Fruit fly (Drosophila melanogaster) whole organism, embryonic: ENCODE results near the gene Neto.
A peak's percentile ranks its signal among the peaks of the same experiment; 100 is the strongest.

ENCODE experiments used
- Asciz ChIP-seq: fragments of 200-800 bp; sonication (Bioruptor generic); optimal IDR thresholded peaks from 2 replicates; lab custom pipeline; 2017; ENCODE audit warnings: missing biosample characterization, mild to moderate bottlenecking, missing genetic modification characterization, missing genetic modification reagents
- CG10321 ChIP-seq: fragments of 200-800 bp; sonication (Bioruptor generic); IDR thresholded peaks from 2 replicates; pipeline ENCODE4 v1.3.6; 2022; ENCODE audit warnings: missing biosample characterization, missing genetic modification characterization
- CG10654 ChIP-seq: fragments of 200-800 bp; sonication (Bioruptor generic); optimal IDR thresholded peaks from 2 replicates; lab custom pipeline; 2016; ENCODE audit warnings: missing biosample characterization, missing genetic modification characterization
- CG12391 ChIP-seq: fragments of 200-800 bp; sonication (Bioruptor generic); optimal IDR thresholded peaks from 3 replicates; lab custom pipeline; 2018; ENCODE audit warnings: missing biosample characterization, mild to moderate bottlenecking, missing genetic modification characterization, moderate library complexity
- CG15011 ChIP-seq: fragments of 200-800 bp; sonication (Bioruptor generic); optimal IDR thresholded peaks from 3 replicates; lab custom pipeline; 2018; ENCODE audit warnings: missing biosample characterization, mild to moderate bottlenecking, missing genetic modification characterization
- CG15269 ChIP-seq: fragments of 200-800 bp; sonication (Bioruptor generic); optimal IDR thresholded peaks from 2 replicates; lab custom pipeline; 2018; ENCODE audit warnings: missing biosample characterization, mild to moderate bottlenecking, missing genetic modification characterization, moderate library complexity
- CG1529 ChIP-seq: fragments of 200-800 bp; sonication (Bioruptor generic); optimal IDR thresholded peaks from 3 replicates; lab custom pipeline; 2018; ENCODE audit warnings: missing biosample characterization, missing genetic modification characterization
- CG2120 ChIP-seq: fragments of 200-800 bp; sonication (Bioruptor generic); optimal IDR thresholded peaks from 3 replicates; lab custom pipeline; 2016; ENCODE audit warnings: missing biosample characterization, missing genetic modification characterization
- CG6272 ChIP-seq: fragments of 200-800 bp; sonication (Bioruptor generic); IDR thresholded peaks from 2 replicates; pipeline ENCODE4 v1.3.6; 2022; ENCODE audit warnings: missing biosample characterization, missing genetic modification characterization
- CG6654 ChIP-seq: fragments of 200-800 bp; sonication (Bioruptor generic); optimal IDR thresholded peaks from 2 replicates; lab custom pipeline; 2017; ENCODE audit warnings: missing biosample characterization, mild to moderate bottlenecking, missing genetic modification characterization
- CG7839 ChIP-seq: fragments of 200-800 bp; sonication (Bioruptor generic); optimal IDR thresholded peaks from 3 replicates; lab custom pipeline; 2018; ENCODE audit warnings: missing biosample characterization, mild to moderate bottlenecking, missing genetic modification characterization, moderate library complexity
- CG8089 ChIP-seq: fragments of 200-800 bp; sonication (Bioruptor generic); optimal IDR thresholded peaks from 3 replicates; lab custom pipeline; 2016; ENCODE audit warnings: missing biosample characterization, missing genetic modification characterization
- CG8290 ChIP-seq, 3 experiments: fragments of 200-800 bp; sonication (Bioruptor generic); optimal IDR thresholded peaks; 2 replicates each; lab custom pipeline; 2016 to 2019; ENCODE audit warnings: missing biosample characterization in 3 of 3, missing genetic modification characterization in 3 of 3, mild to moderate bottlenecking in 2 of 3, moderate library complexity in 1 of 3
- CG8944 ChIP-seq: fragments of 200-800 bp; sonication (Bioruptor generic); optimal IDR thresholded peaks from 3 replicates; lab custom pipeline; 2016; ENCODE audit warnings: missing biosample characterization, missing genetic modification characterization
- CG9797 ChIP-seq: fragments of 200-800 bp; sonication (Bioruptor generic); optimal IDR thresholded peaks from 3 replicates; lab custom pipeline; 2018; ENCODE audit warnings: missing biosample characterization, mild to moderate bottlenecking, missing genetic modification characterization
- CG9876 ChIP-seq: fragments of 200-800 bp; sonication (Bioruptor generic); optimal IDR thresholded peaks from 2 replicates; lab custom pipeline; 2016; ENCODE audit warnings: missing biosample characterization, missing genetic modification characterization
- Camta ChIP-seq: fragments of 200-800 bp; sonication (Bioruptor generic); optimal IDR thresholded peaks from 2 replicates; lab custom pipeline; 2016; ENCODE audit warnings: missing biosample characterization, missing genetic modification characterization
- CkIIα-i1 ChIP-seq: fragments of 200-800 bp; sonication (Bioruptor generic); IDR thresholded peaks from 2 replicates; pipeline ENCODE4 v1.3.6; 2022; ENCODE audit warnings: missing biosample characterization, missing genetic modification characterization
- CrebB ChIP-seq: fragments of 200-800 bp; sonication (Bioruptor generic); optimal IDR thresholded peaks from 3 replicates; lab custom pipeline; 2018; ENCODE audit warnings: missing biosample characterization, mild to moderate bottlenecking, missing genetic modification characterization
- ERR ChIP-seq: fragments of 200-800 bp; sonication (Bioruptor generic); optimal IDR thresholded peaks from 2 replicates; lab custom pipeline; 2016; ENCODE audit warnings: missing biosample characterization, missing genetic modification characterization
- Ets65A ChIP-seq: fragments of 200-800 bp; sonication (Bioruptor generic); peaks from one replicate; lab custom pipeline; 2016; ENCODE audit warnings: missing biosample characterization, missing genetic modification characterization
- GATAe ChIP-seq: fragments of 200-800 bp; sonication (Bioruptor generic); conservative IDR thresholded peaks from 2 replicates; pipeline ENCODE4 v1.3.6; 2022; ENCODE audit warnings: missing biosample characterization, missing genetic modification characterization
- Hand ChIP-seq: fragments of 200-800 bp; sonication (Bioruptor generic); optimal IDR thresholded peaks from 2 replicates; lab custom pipeline; 2017; ENCODE audit warnings: mild to moderate bottlenecking, missing biosample characterization, missing genetic modification reagents, missing genetic modification characterization
- HmgD ChIP-seq: fragments of 200-800 bp; sonication (Bioruptor generic); optimal IDR thresholded peaks from 3 replicates; lab custom pipeline; 2016; ENCODE audit warnings: missing biosample characterization, missing genetic modification characterization
- Lim3 ChIP-seq: fragments of 200-800 bp; sonication (Bioruptor generic); IDR thresholded peaks from 2 replicates; pipeline ENCODE4 v1.3.6; 2022; ENCODE audit warnings: missing biosample characterization, missing genetic modification characterization
- Med ChIP-seq: fragments of 200-800 bp; sonication (Bioruptor generic); peaks from one replicate; lab custom pipeline; 2016; ENCODE audit warnings: missing biosample characterization, missing genetic modification characterization, mild to moderate bottlenecking, inconsistent platforms, moderate library complexity
- Meics ChIP-seq: fragments of 200-800 bp; sonication (Bioruptor generic); optimal IDR thresholded peaks from 2 replicates; lab custom pipeline; 2017; ENCODE audit warnings: missing biosample characterization, mild to moderate bottlenecking, missing genetic modification characterization
- NK7.1 ChIP-seq: fragments of 200-800 bp; sonication (Bioruptor generic); optimal IDR thresholded peaks from 3 replicates; lab custom pipeline; 2016; ENCODE audit warnings: missing biosample characterization, missing genetic modification characterization
- Oli ChIP-seq: fragments of 200-800 bp; sonication (Bioruptor generic); optimal IDR thresholded peaks from 2 replicates; lab custom pipeline; 2018; ENCODE audit warnings: missing biosample characterization, mild to moderate bottlenecking, missing genetic modification characterization, moderate library complexity
- Opbp ChIP-seq: fragments of 200-800 bp; sonication (Bioruptor generic); IDR thresholded peaks from 3 replicates; pipeline ENCODE4 v1.3.6; 2022; ENCODE audit warnings: missing biosample characterization, missing genetic modification characterization; ENCODE audit not compliant: partially characterized antibody
- Stat92E ChIP-seq, 3 experiments: fragments of >200 bp in 2 of 3; fragments of 200-800 bp in 1 of 3; sonication (Bioruptor generic) in 1 of 3; optimal IDR thresholded peaks; 2 replicates each; lab custom pipeline; 2017 to 2019; ENCODE audit warnings: missing biosample characterization in 3 of 3, missing genetic modification characterization in 3 of 3, mild to moderate bottlenecking in 1 of 3, moderate library complexity in 1 of 3
- aop ChIP-seq: fragments of 200-800 bp; sonication (Bioruptor generic); IDR thresholded peaks from 2 replicates; pipeline ENCODE4 v1.3.6; 2022; ENCODE audit warnings: missing biosample characterization, missing genetic modification characterization
- bigmax ChIP-seq: fragments of 200-800 bp; sonication (Bioruptor generic); optimal IDR thresholded peaks from 2 replicates; lab custom pipeline; 2018; ENCODE audit warnings: missing biosample characterization, mild to moderate bottlenecking, missing genetic modification characterization
- dm ChIP-seq: fragments of 200-800 bp; sonication (Bioruptor generic); optimal IDR thresholded peaks from 3 replicates; lab custom pipeline; 2016; ENCODE audit warnings: missing biosample characterization, missing genetic modification characterization
- ewg ChIP-seq: fragments of 200-800 bp; sonication (Bioruptor generic); optimal IDR thresholded peaks from 3 replicates; lab custom pipeline; 2017; ENCODE audit warnings: mild to moderate bottlenecking, missing biosample characterization, missing genetic modification reagents, missing genetic modification characterization
- fd102C ChIP-seq: fragments of 200-800 bp; sonication (Bioruptor generic); optimal IDR thresholded peaks from 2 replicates; lab custom pipeline; 2018; ENCODE audit warnings: missing biosample characterization, mild to moderate bottlenecking, missing genetic modification characterization, moderate library complexity
- fd3F ChIP-seq: fragments of 200-800 bp; sonication (Bioruptor generic); optimal IDR thresholded peaks from 2 replicates; lab custom pipeline; 2018; ENCODE audit warnings: missing biosample characterization, mild to moderate bottlenecking, missing genetic modification characterization, moderate library complexity
- her ChIP-seq: fragments of 200-800 bp; sonication (Bioruptor generic); optimal IDR thresholded peaks from 2 replicates; lab custom pipeline; 2016; ENCODE audit warnings: missing biosample characterization, missing genetic modification characterization
- lbe ChIP-seq: fragments of 200-800 bp; sonication (Bioruptor generic); optimal IDR thresholded peaks from 2 replicates; lab custom pipeline; 2016; ENCODE audit warnings: missing biosample characterization, mild to moderate bottlenecking, missing genetic modification characterization
- lilli ChIP-seq: fragments of 200-800 bp; sonication (Bioruptor generic); optimal IDR thresholded peaks from 3 replicates; lab custom pipeline; 2016; ENCODE audit warnings: missing biosample characterization, missing genetic modification characterization
- lmd ChIP-seq: fragments of 200-800 bp; sonication (Bioruptor generic); IDR thresholded peaks from 2 replicates; pipeline ENCODE4 v1.3.6; 2022; ENCODE audit warnings: missing biosample characterization, missing genetic modification characterization
- peb ChIP-seq: fragments of 200-800 bp; sonication (Bioruptor generic); IDR thresholded peaks from 2 replicates; pipeline ENCODE4 v1.3.6; 2022; ENCODE audit warnings: missing biosample characterization, missing genetic modification characterization
- pzg ChIP-seq: fragments of 200-800 bp; sonication (Bioruptor generic); optimal IDR thresholded peaks from 3 replicates; lab custom pipeline; 2018; ENCODE audit warnings: missing biosample characterization, mild to moderate bottlenecking, missing genetic modification characterization, moderate library complexity
- run ChIP-seq: fragments of 200-800 bp; sonication (Bioruptor generic); optimal IDR thresholded peaks from 3 replicates; lab custom pipeline; 2018; ENCODE audit warnings: missing biosample characterization, mild to moderate bottlenecking, missing genetic modification characterization
- ssp ChIP-seq: fragments of 200-800 bp; sonication (Bioruptor generic); IDR thresholded peaks from 2 replicates; pipeline ENCODE4 v1.3.6; 2022; ENCODE audit warnings: missing biosample characterization, missing genetic modification characterization

The Neto gene

dm6 chrX:13540920-13541605, 95.4 kb downstream of the Neto start:
- TF ChIP-seq Med (GFP tag; lab: Kevin White, UChicago) (peak; percentile 40), Asciz (GFP tag; lab: Kevin White, UChicago) (no peak)

DNA sequence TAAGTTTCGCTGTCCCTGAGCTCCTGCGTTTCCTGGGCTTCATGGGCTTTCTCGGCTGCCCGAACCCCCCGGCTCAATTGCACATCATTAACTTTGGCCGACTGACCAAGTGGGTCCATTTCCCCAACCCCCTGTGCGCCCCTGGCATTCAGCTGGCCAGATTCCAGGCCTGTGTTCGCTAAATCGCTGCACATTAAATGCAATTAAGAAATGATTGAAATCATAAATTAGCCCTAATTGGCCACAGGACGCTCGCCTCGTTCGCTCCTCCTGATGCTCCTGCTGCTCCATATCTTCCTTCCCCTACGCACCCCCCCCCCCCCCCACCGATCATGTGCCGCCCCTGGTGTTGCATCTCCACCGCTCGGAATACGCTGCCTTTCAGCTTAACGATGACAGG, 96.4 kb downstream of the Neto start:
- TF ChIP-seq ewg (GFP tag; lab: Kevin White, UChicago) (no peak), HmgD (GFP tag; lab: Kevin White, UChicago) (no peak), CG8089 (GFP tag; lab: Kevin White, UChicago) (no peak), Oli (no peak), CG2120 (GFP tag; lab: Kevin White, UChicago) (no peak), CrebB (tag; lab: Kevin White, UChicago) (no peak), Stat92E (GFP tag; optimal IDR thresholded peaks at IDR 0.05; lab: Kevin White, UChicago) (no peak), aop (GFP tag; lab: Robert Waterston, UW) (no peak), ssp (no peak), lmd (no peak), CG8944 (GFP tag; lab: Kevin White, UChicago) (no peak)

- no peak for TF ChIP-seq lbe
- TF ChIP-seq CkIIα-i1 (GFP tag; lab: Robert Waterston, UW) = no peak
- TF ChIP-seq run = no peak
- TF ChIP-seq Opbp (GFP tag; lab: Robert Waterston, UW) = no peak
- no peak for TF ChIP-seq CG1529 (GFP tag; lab: Kevin White, UChicago)
- no peak for TF ChIP-seq CG9797
- no peak for TF ChIP-seq her (GFP tag; lab: Kevin White, UChicago)
- TF ChIP-seq CG8290 (GFP tag; optimal IDR thresholded peaks at IDR 0.05; lab: Kevin White, UChicago) = no peak
- no peak for TF ChIP-seq CG8290 (tag; optimal IDR thresholded peaks at IDR 0.05; lab: Kevin White, UChicago)
- TF ChIP-seq fd3F (GFP tag; lab: Kevin White, UChicago) = no peak
- TF ChIP-seq Meics (GFP tag; lab: Kevin White, UChicago) = no peak
- TF ChIP-seq ERR (GFP tag; lab: Kevin White, UChicago) = no peak
- TF ChIP-seq peb = no peak
- TF ChIP-seq CG12391 (tag; lab: Kevin White, UChicago) = no peak
- TF ChIP-seq CG15011 = no peak
- TF ChIP-seq Hand (GFP tag; lab: Kevin White, UChicago) = no peak
- TF ChIP-seq CG9876 (GFP tag; lab: Kevin White, UChicago) = no peak
- TF ChIP-seq Camta (GFP tag; lab: Kevin White, UChicago) = no peak
- no peak for TF ChIP-seq CG7839 (tag; lab: Kevin White, UChicago)
Measured at dm6 chrX:13543343-13543742, 97.6 kb downstream of the Neto start, which contains the start of gene Cpr12A. Cpr12A (plus strand) TSS chrX:13543643.

- peak; percentile 2 for TF ChIP-seq Ets65A (GFP tag; lab: Kevin White, UChicago)
- TF ChIP-seq pzg (GFP tag; lab: Kevin White, UChicago) = no peak
Measured at dm6 chrX:13555700-13556099, 110.0 kb downstream of the Neto start, which contains the start of gene CG11816. CG11816 (minus strand) TSS chrX:13555800.

dm6 chrX:13556172-13556571, 110.5 kb downstream of the Neto start, which contains the start of gene CG32631:
CG32631 (plus strand) TSS chrX:13556472.
- TF ChIP-seq NK7.1 (GFP tag; lab: Kevin White, UChicago) (no peak), CG10654 (GFP tag; lab: Kevin White, UChicago) (no peak), CG10321 (GFP tag; lab: Robert Waterston, UW) (no peak), CG15269 (tag; lab: Kevin White, UChicago) (no peak), dm (GFP tag; lab: Kevin White, UChicago) (no peak), fd102C (GFP tag; lab: Kevin White, UChicago) (no peak), GATAe (no peak), lilli (GFP tag; lab: Kevin White, UChicago) (no peak), bigmax (GFP tag; lab: Kevin White, UChicago) (no peak), Lim3 (GFP tag; lab: Robert Waterston, UW) (no peak), ssp (no peak), CG6654 (GFP tag; lab: Kevin White, UChicago) (no peak), CG6272 (GFP tag; lab: Robert Waterston, UW) (no peak)
